Worm (Caenorhabditis elegans): Measurements from ENCODE around the gene F39C12.1.

DNA sequence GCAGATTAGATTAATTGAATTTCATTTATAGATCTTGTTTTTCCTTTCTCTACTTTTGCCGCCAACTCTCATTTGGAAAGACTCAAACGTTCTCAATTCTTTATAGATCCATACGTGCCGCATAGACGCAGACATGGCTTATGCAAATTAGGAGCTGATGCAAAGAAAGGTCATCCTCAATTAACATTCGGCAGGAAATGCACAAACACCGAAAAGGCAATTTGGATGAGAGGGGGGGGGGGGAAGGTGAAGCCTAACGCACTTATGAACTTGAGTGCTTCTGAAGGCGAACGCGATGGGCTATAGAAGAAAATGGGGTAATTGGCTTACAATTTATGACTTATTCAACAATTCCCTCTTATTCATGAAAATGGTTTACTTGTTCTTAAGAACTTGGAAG is 16.6 kb upstream of the F39C12.1 start:
- TF ChIP-seq ztf-11 (tag; optimal IDR thresholded peaks at IDR 0.05) (no peak), unc-130 (GFP tag; optimal IDR thresholded peaks at IDR 0.05) (no peak), lir-3 (tag; optimal IDR thresholded peaks at IDR 0.05) (no peak), nhr-11 (tag; optimal IDR thresholded peaks at IDR 0.05) (no peak), lsy-2 (tag; optimal IDR thresholded peaks at IDR 0.05) (no peak), nhr-28 (tag; optimal IDR thresholded peaks at IDR 0.05) (no peak), ztf-7 (tag; optimal IDR thresholded peaks at IDR 0.05) (no peak), nhr-237 (tag; optimal IDR thresholded peaks at IDR 0.05) (no peak), skn-1 (tag; optimal IDR thresholded peaks at IDR 0.05) (no peak), sdz-12 (GFP tag; optimal IDR thresholded peaks at IDR 0.05) (no peak), ama-1 (optimal IDR thresholded peaks at IDR 0.05) (no peak)

Measured in whole organism, L4 larva.